Worm (Caenorhabditis elegans) whole organism, L4 larva: ENCODE data around the gene F19B2.5.

Experiments used
- F10B5.3 ChIP-seq: sonication (generic microtip); optimal IDR thresholded peaks from 2 replicates; lab custom pipeline; 2016; ENCODE audit warnings: mild to moderate bottlenecking, missing genetic modification characterization, missing compliant biosample characterization
- F26F4.8 ChIP-seq: fragments of 200-800 bp; sonication (Bioruptor generic); conservative IDR thresholded peaks from 2 replicates; pipeline ENCODE4 v1.3.6; 2022; ENCODE audit warnings: missing genetic modification characterization, missing compliant biosample characterization
- F37D6.2 ChIP-seq: sonication (generic microtip); optimal IDR thresholded peaks from 2 replicates; lab custom pipeline; 2016; ENCODE audit warnings: mild to moderate bottlenecking, missing genetic modification characterization, missing compliant biosample characterization
- F49E8.2 ChIP-seq: sonication (generic microtip); optimal IDR thresholded peaks from 2 replicates; lab custom pipeline; 2016; ENCODE audit warnings: missing compliant biosample characterization, mild to moderate bottlenecking, missing genetic modification characterization, borderline replicate concordance
- T26A8.4 ChIP-seq: fragments of 200-800 bp; sonication (Bioruptor generic); IDR thresholded peaks from 2 replicates; pipeline ENCODE4 v1.3.6; 2022; ENCODE audit warnings: missing genetic modification characterization, missing compliant biosample characterization
- Y48G9A.11 ChIP-seq: fragments of 200-800 bp; sonication (Bioruptor generic); IDR thresholded peaks from 2 replicates; pipeline ENCODE4 v1.3.6; 2022; ENCODE audit warnings: missing genetic modification reagents, missing genetic modification characterization, missing compliant biosample characterization
- ZK546.5 ChIP-seq, 2 experiments: sonication (generic microtip); optimal IDR thresholded peaks; 2 replicates each; lab custom pipeline; 2017; ENCODE audit warnings: missing biosample characterization in 2 of 2, missing genetic modification characterization in 2 of 2
- attf-4 ChIP-seq: sonication (generic microtip); optimal IDR thresholded peaks from 3 replicates; lab custom pipeline; 2017; ENCODE audit warnings: missing biosample characterization, missing genetic modification characterization
- ceh-20 ChIP-seq: fragments of 200-800 bp; sonication (Bioruptor generic); IDR thresholded peaks from 2 replicates; pipeline ENCODE4 v1.3.6; 2022; ENCODE audit warnings: missing genetic modification reagents, missing genetic modification characterization, missing compliant biosample characterization
- ceh-28 ChIP-seq: fragments of 150-350 bp; optimal IDR thresholded peaks from 2 replicates; lab custom pipeline; 2014; ENCODE audit warnings: missing biosample characterization, missing genetic modification reagents, missing genetic modification characterization
- ceh-32 ChIP-seq: sonication (generic microtip); optimal IDR thresholded peaks from 2 replicates; lab custom pipeline; 2016; ENCODE audit warnings: mild to moderate bottlenecking, missing genetic modification characterization, missing compliant biosample characterization; ENCODE audit not compliant: poor library complexity
- cey-2 ChIP-seq: sonication (generic microtip); optimal IDR thresholded peaks from 3 replicates; lab custom pipeline; 2017; ENCODE audit warnings: missing genetic modification characterization, mild to moderate bottlenecking, missing compliant biosample characterization, antibody characterized with exemption, borderline replicate concordance; ENCODE audit not compliant: insufficient read depth
- ctbp-1 ChIP-seq: fragments of 200-800 bp; sonication (Bioruptor generic); IDR thresholded peaks from 2 replicates; pipeline ENCODE4 v1.3.6; 2022; ENCODE audit warnings: missing genetic modification reagents, missing genetic modification characterization, missing compliant biosample characterization
- daf-16 ChIP-seq, 3 experiments: sonication (generic microtip); optimal IDR thresholded peaks; 2 replicates each; lab custom pipeline; 2016 to 2017; ENCODE audit warnings: missing genetic modification characterization in 3 of 3, missing genetic modification reagents in 3 of 3, mild to moderate bottlenecking in 2 of 3, missing compliant biosample characterization in 2 of 3, missing biosample characterization in 1 of 3, moderate library complexity in 1 of 3
- dpl-1 ChIP-seq: fragments of 150-350 bp; optimal IDR thresholded peaks from 2 replicates; lab custom pipeline; 2014; ENCODE audit warnings: missing biosample characterization, missing genetic modification reagents, missing genetic modification characterization
- duxl-1 ChIP-seq: sonication (generic microtip); optimal IDR thresholded peaks from 2 replicates; lab custom pipeline; 2016; ENCODE audit warnings: mild to moderate bottlenecking, missing genetic modification characterization, moderate library complexity, missing compliant biosample characterization; ENCODE audit not compliant: poor library complexity
- egl-27 ChIP-seq: sonication (generic microtip); optimal IDR thresholded peaks from 3 replicates; lab custom pipeline; 2017; ENCODE audit warnings: missing biosample characterization, missing genetic modification reagents, missing genetic modification characterization
- fkh-10 ChIP-seq: fragments of 150-350 bp; optimal IDR thresholded peaks from 2 replicates; lab custom pipeline; 2014; ENCODE audit warnings: missing biosample characterization, missing genetic modification reagents, missing genetic modification characterization
- gei-8 ChIP-seq: fragments of 200-800 bp; sonication (Bioruptor generic); optimal IDR thresholded peaks from 2 replicates; lab custom pipeline; 2018; ENCODE audit warnings: mild to moderate bottlenecking, missing genetic modification characterization, missing compliant biosample characterization
- hif-1 ChIP-seq, 2 experiments: sonication (generic microtip); optimal IDR thresholded peaks; 2 replicates each; lab custom pipeline; 2016 to 2017; ENCODE audit warnings: missing compliant biosample characterization in 2 of 2, missing genetic modification characterization in 2 of 2, missing genetic modification reagents in 2 of 2, missing genotype in 2 of 2, mild to moderate bottlenecking in 1 of 2
- hlh-11 ChIP-seq: fragments of 200-800 bp; sonication (Bioruptor generic); optimal IDR thresholded peaks from 2 replicates; lab custom pipeline; 2018; ENCODE audit warnings: mild to moderate bottlenecking, missing genetic modification characterization, missing compliant biosample characterization
- lim-7 ChIP-seq: fragments of 200-800 bp; sonication (Bioruptor generic); IDR thresholded peaks from 2 replicates; pipeline ENCODE4 v1.3.6; 2022; ENCODE audit warnings: missing genetic modification characterization, missing compliant biosample characterization
- lin-1 ChIP-seq: fragments of 200-800 bp; sonication (Bioruptor generic); IDR thresholded peaks from 2 replicates; pipeline ENCODE4 v1.3.6; 2022; ENCODE audit warnings: missing genetic modification reagents, missing genetic modification characterization, missing compliant biosample characterization
- lin-29 ChIP-seq: fragments of 200-800 bp; sonication (Bioruptor generic); IDR thresholded peaks from 2 replicates; pipeline ENCODE4 v1.3.6; 2022; ENCODE audit warnings: missing genetic modification reagents, missing genetic modification characterization, missing compliant biosample characterization
- lin-39 ChIP-seq: fragments of 150-350 bp; optimal IDR thresholded peaks from 2 replicates; lab custom pipeline; 2014; ENCODE audit warnings: missing biosample characterization, missing genetic modification reagents, missing genetic modification characterization
- lir-3 ChIP-seq: sonication (generic microtip); optimal IDR thresholded peaks from 2 replicates; lab custom pipeline; 2016; ENCODE audit warnings: mild to moderate bottlenecking, missing genetic modification characterization, missing compliant biosample characterization
- madf-5 ChIP-seq, 2 experiments: fragments of 200-800 bp; sonication (Bioruptor generic); IDR thresholded peaks; 2 replicates each; pipeline ENCODE4 v1.3.6; 2022; ENCODE audit warnings: missing compliant biosample characterization in 2 of 2, missing genetic modification characterization in 2 of 2
- madf-9 ChIP-seq: fragments of 200-800 bp; sonication (Bioruptor generic); conservative IDR thresholded peaks from 2 replicates; pipeline ENCODE4 v1.3.6; 2022; ENCODE audit warnings: missing genetic modification reagents, missing genetic modification characterization, missing compliant biosample characterization
- mes-2 ChIP-seq: sonication (generic microtip); optimal IDR thresholded peaks from 2 replicates; lab custom pipeline; 2016; ENCODE audit warnings: missing genotype, mild to moderate bottlenecking, missing genetic modification characterization, missing compliant biosample characterization; ENCODE audit not compliant: poor library complexity, severe bottlenecking
- nhr-10 ChIP-seq: fragments of 150-350 bp; optimal IDR thresholded peaks from 2 replicates; lab custom pipeline; 2014; ENCODE audit warnings: missing biosample characterization, missing genetic modification characterization
- nhr-111 ChIP-seq: fragments of 200-800 bp; sonication (Bioruptor generic); optimal IDR thresholded peaks from 2 replicates; lab custom pipeline; 2018; ENCODE audit warnings: mild to moderate bottlenecking, missing genetic modification characterization, missing compliant biosample characterization
- nhr-28 ChIP-seq: fragments of 150-350 bp; optimal IDR thresholded peaks from 2 replicates; lab custom pipeline; 2014; ENCODE audit warnings: missing biosample characterization, missing genetic modification characterization
- nhr-6 ChIP-seq: fragments of 150-350 bp; optimal IDR thresholded peaks from 2 replicates; lab custom pipeline; 2014; ENCODE audit warnings: missing biosample characterization, missing genetic modification characterization
- nhr-77 ChIP-seq: fragments of 150-350 bp; optimal IDR thresholded peaks from 2 replicates; lab custom pipeline; 2014; ENCODE audit warnings: missing biosample characterization, missing genetic modification characterization
- php-3 ChIP-seq: fragments of 200-800 bp; sonication (Bioruptor generic); IDR thresholded peaks from 2 replicates; pipeline ENCODE4 v1.3.6; 2022; ENCODE audit warnings: missing genetic modification reagents, missing genetic modification characterization, missing compliant biosample characterization
- pqm-1 ChIP-seq: sonication (generic microtip); optimal IDR thresholded peaks from 2 replicates; lab custom pipeline; 2017; ENCODE audit warnings: missing biosample characterization, missing genetic modification characterization
- rbr-2 ChIP-seq: sonication (generic microtip); optimal IDR thresholded peaks from 2 replicates; lab custom pipeline; 2016; ENCODE audit warnings: missing genotype, missing genetic modification characterization, missing compliant biosample characterization
- sdz-12 ChIP-seq: fragments of 200-800 bp; sonication (Bioruptor generic); optimal IDR thresholded peaks from 2 replicates; lab custom pipeline; 2018; ENCODE audit warnings: mild to moderate bottlenecking, missing genetic modification characterization, missing compliant biosample characterization
- set-16 ChIP-seq: fragments of 200-800 bp; sonication (Bioruptor generic); IDR thresholded peaks from 2 replicates; pipeline ENCODE4 v1.3.6; 2022; ENCODE audit warnings: missing genetic modification reagents, missing genetic modification characterization, missing compliant biosample characterization
- snpc-1.2 ChIP-seq: fragments of 200-800 bp; sonication (Bioruptor generic); IDR thresholded peaks from 2 replicates; pipeline ENCODE4 v1.3.6; 2022; ENCODE audit warnings: missing genetic modification reagents, missing genetic modification characterization, missing compliant biosample characterization
- tra-1 ChIP-seq: fragments of 200-800 bp; sonication (Bioruptor generic); IDR thresholded peaks from 2 replicates; pipeline ENCODE4 v1.3.6; 2022; ENCODE audit warnings: missing genetic modification reagents, missing genetic modification characterization, missing compliant biosample characterization
- unc-130 ChIP-seq: sonication (generic microtip); optimal IDR thresholded peaks from 2 replicates; lab custom pipeline; 2016; ENCODE audit warnings: missing genetic modification reagents, missing genetic modification characterization, missing compliant biosample characterization
- unc-39 ChIP-seq: sonication (generic microtip); optimal IDR thresholded peaks from 2 replicates; lab custom pipeline; 2017; ENCODE audit warnings: missing biosample characterization, missing genetic modification characterization
- vab-7 ChIP-seq: fragments of 200-800 bp; sonication (Bioruptor generic); IDR thresholded peaks from 2 replicates; pipeline ENCODE4 v1.3.6; 2022; ENCODE audit warnings: missing genetic modification reagents, missing genetic modification characterization, missing compliant biosample characterization
- zag-1 ChIP-seq: fragments of 150-350 bp; optimal IDR thresholded peaks from 2 replicates; lab custom pipeline; 2014; ENCODE audit warnings: missing biosample characterization, missing genetic modification characterization
- zfp-2 ChIP-seq: sonication (generic microtip); optimal IDR thresholded peaks from 2 replicates; lab custom pipeline; 2016; ENCODE audit warnings: mild to moderate bottlenecking, missing genetic modification characterization, missing compliant biosample characterization
- zfp-3 ChIP-seq: fragments of 200-800 bp; sonication (Bioruptor generic); conservative IDR thresholded peaks from 2 replicates; pipeline ENCODE4 v1.3.6; 2022; ENCODE audit warnings: missing genetic modification reagents, missing genetic modification characterization, missing compliant biosample characterization
- zip-11 ChIP-seq: fragments of 200-800 bp; sonication (Bioruptor generic); IDR thresholded peaks from 2 replicates; pipeline ENCODE4 v1.3.6; 2022; ENCODE audit warnings: missing genetic modification characterization, missing compliant biosample characterization
- ztf-11 ChIP-seq: fragments of 150-350 bp; optimal IDR thresholded peaks from 2 replicates; lab custom pipeline; 2014; ENCODE audit warnings: missing biosample characterization, missing genetic modification characterization

F19B2.5 gene

ce11 chrV:20162290-20163104, 1.5 kb downstream of the F19B2.5 start (continued):
- TF ChIP-seq egl-27 (tag; lab: Kevin White, UChicago) = no peak
- TF ChIP-seq fkh-10 (GFP tag; lab: Kevin White, UChicago) = no peak
- no peak for TF ChIP-seq lin-39 (tag; lab: Kevin White, UChicago)
- TF ChIP-seq ctbp-1 = peak; percentile 18; the same call in 1 of the 2 replicates
- peak in 1 of 2 experiments; percentile 16 for TF ChIP-seq daf-16 (GFP tag; optimal IDR thresholded peaks at IDR 0.05; lab: Kevin White, UChicago)
- peak; percentile 74 for TF ChIP-seq daf-16 (tag; optimal IDR thresholded peaks at IDR 0.05; lab: Kevin White, UChicago)
- no peak for TF ChIP-seq ceh-28 (tag; lab: Kevin White, UChicago)
- TF ChIP-seq madf-5 (GFP tag; IDR thresholded peaks at IDR 0.05; lab: Robert Waterston, UW) = peak in 1 of 2 experiments; percentile 49; a peak in 1 of 4 replicates
- TF ChIP-seq zfp-2 (tag; lab: Kevin White, UChicago) = no peak
- TF ChIP-seq F37D6.2 (tag; lab: Kevin White, UChicago) = no peak
- no peak for TF ChIP-seq F26F4.8 (GFP tag; lab: Robert Waterston, UW)
- TF ChIP-seq madf-9 = no peak
- TF ChIP-seq F49E8.2 (tag; lab: Kevin White, UChicago) = no peak
- TF ChIP-seq zag-1 (tag; lab: Kevin White, UChicago) = no peak
- no peak for TF ChIP-seq dpl-1 (GFP tag; lab: Kevin White, UChicago)
- no peak for TF ChIP-seq vab-7 (GFP tag; lab: Robert Waterston, UW)
- TF ChIP-seq lir-3 (tag; lab: Kevin White, UChicago) = no peak
- TF ChIP-seq nhr-28 (tag; lab: Kevin White, UChicago) = no peak
- no peak for TF ChIP-seq lim-7 (GFP tag; lab: Robert Waterston, UW)
- no peak for TF ChIP-seq unc-39
- no peak for TF ChIP-seq pqm-1 (tag; lab: Kevin White, UChicago)
- TF ChIP-seq nhr-77 (tag; lab: Kevin White, UChicago) = no peak
- no peak for TF ChIP-seq hif-1 (tag; optimal IDR thresholded peaks at IDR 0.05; lab: Kevin White, UChicago)
- TF ChIP-seq ceh-32 (tag; lab: Kevin White, UChicago) = no peak
- no peak for TF ChIP-seq lin-29 (GFP tag; lab: Robert Waterston, UW)
- no peak for TF ChIP-seq F10B5.3 (tag; lab: Kevin White, UChicago)
- no peak for TF ChIP-seq Y48G9A.11 (GFP tag; lab: Robert Waterston, UW)
- no peak for TF ChIP-seq zip-11
- no peak for TF ChIP-seq duxl-1 (tag; lab: Kevin White, UChicago)
- no peak for TF ChIP-seq nhr-111
- TF ChIP-seq hlh-11 (tag; lab: Kevin White, UChicago) = peak; percentile 6
- TF ChIP-seq php-3 = no peak
- TF ChIP-seq nhr-10 (tag; lab: Kevin White, UChicago) = no peak
- TF ChIP-seq set-16 (GFP tag; lab: Robert Waterston, UW) = no peak
- no peak for TF ChIP-seq tra-1 (GFP tag; lab: Robert Waterston, UW)
- TF ChIP-seq snpc-1.2 (GFP tag; lab: Robert Waterston, UW) = no peak
- no peak for TF ChIP-seq ZK546.5 (tag; optimal IDR thresholded peaks at IDR 0.05; lab: Kevin White, UChicago)
- TF ChIP-seq ceh-20 = no peak; the same call in 1 of the 2 replicates
- TF ChIP-seq rbr-2 (tag; lab: Kevin White, UChicago) = no peak
- peak; percentile 90 for TF ChIP-seq zfp-3
- no peak for TF ChIP-seq nhr-6 (tag; lab: Kevin White, UChicago)
- TF ChIP-seq sdz-12 (GFP tag; lab: Kevin White, UChicago) = no peak
- peak; percentile 88 for TF ChIP-seq T26A8.4 (GFP tag; lab: Robert Waterston, UW)
- TF ChIP-seq unc-130 (GFP tag; lab: Kevin White, UChicago) = no peak
- TF ChIP-seq gei-8 = no peak
- peak; percentile 56 for TF ChIP-seq mes-2
- TF ChIP-seq attf-4 (tag; lab: Kevin White, UChicago) = no peak
- no peak for TF ChIP-seq ztf-11
- no peak for TF ChIP-seq cey-2
- TF ChIP-seq lin-1 (GFP tag; lab: Robert Waterston, UW) = no peak
